Fruit fly (Drosophila melanogaster): ENCODE measurements around the gene RpL22.

RpL22 gene

dm6 chrX:767928-768327 is 3.0 kb upstream of the RpL22 start (continued):
- no peak for TF ChIP-seq CG7839 (tag; optimal IDR thresholded peaks at IDR 0.05)
- TF ChIP-seq CG12942 (GFP tag; optimal IDR thresholded peaks at IDR 0.05), result no peak
- no peak for TF ChIP-seq rib (GFP tag; IDR thresholded peaks at IDR 0.05)
- TF ChIP-seq B-H2 (GFP tag; optimal IDR thresholded peaks at IDR 0.05), result no peak
- TF ChIP-seq C15 (GFP tag; IDR thresholded peaks at IDR 0.05), result no peak
- no peak for TF ChIP-seq so (GFP tag; IDR thresholded peaks at IDR 0.05)
- TF ChIP-seq CG10543 (GFP tag; optimal IDR thresholded peaks at IDR 0.05), result no peak
- TF ChIP-seq sr (GFP tag; IDR thresholded peaks at IDR 0.05), result no peak
- TF ChIP-seq ind (GFP tag; optimal IDR thresholded peaks at IDR 0.05), result no peak
- no peak for TF ChIP-seq CG4707 (GFP tag; optimal IDR thresholded peaks at IDR 0.05)
- TF ChIP-seq pros (GFP tag; optimal IDR thresholded peaks at IDR 0.05), result no peak
- TF ChIP-seq Drgx (GFP tag; IDR thresholded peaks at IDR 0.05), result 0 out of 2 replicates have a peak, but pooled peaks have one; percentile 15
- no peak for TF ChIP-seq CG3995 (GFP tag; optimal IDR thresholded peaks at IDR 0.05)
- TF ChIP-seq slp2 (GFP tag; optimal IDR thresholded peaks at IDR 0.05), result no peak
- no peak for TF ChIP-seq CG15073 (GFP tag; optimal IDR thresholded peaks at IDR 0.05)
- no peak for TF ChIP-seq gcm (GFP tag; optimal IDR thresholded peaks at IDR 0.05)
- TF ChIP-seq toy (GFP tag; IDR thresholded peaks at IDR 0.05), result no peak
- TF ChIP-seq Scr (GFP tag; IDR thresholded peaks at IDR 0.05; ENCODE audit: partially characterized antibody), result no peak
- no peak for TF ChIP-seq B-H1 (GFP tag; IDR thresholded peaks at IDR 0.05)
- no peak for TF ChIP-seq chm (GFP tag; IDR thresholded peaks at IDR 0.05)
- no peak for TF ChIP-seq Nf-YC (tag; optimal IDR thresholded peaks at IDR 0.05)
- TF ChIP-seq Taf1 (GFP tag; IDR thresholded peaks at IDR 0.05), result no peak
- TF ChIP-seq chif (GFP tag; optimal IDR thresholded peaks at IDR 0.05), result no peak
- TF ChIP-seq CG13296 (GFP tag; optimal IDR thresholded peaks at IDR 0.05), result no peak
- no peak for TF ChIP-seq ham (GFP tag; IDR thresholded peaks at IDR 0.05)
- TF ChIP-seq CG4820 (GFP tag; optimal IDR thresholded peaks at IDR 0.05), result no peak
- no peak for TF ChIP-seq CG10462 (GFP tag; optimal IDR thresholded peaks at IDR 0.05)
- TF ChIP-seq sd (tag; optimal IDR thresholded peaks at IDR 0.05), result no peak
- no peak for TF ChIP-seq CG4282 (GFP tag; optimal IDR thresholded peaks at IDR 0.05)
- TF ChIP-seq D19B (GFP tag; optimal IDR thresholded peaks at IDR 0.05), result no peak
- no peak for TF ChIP-seq CG17385 (GFP tag; optimal IDR thresholded peaks at IDR 0.05)
- TF ChIP-seq CG16779 (GFP tag; IDR thresholded peaks at IDR 0.05), result no peak
- no peak for TF ChIP-seq CG14050 (GFP tag; IDR thresholded peaks at IDR 0.05)
- no peak for TF ChIP-seq salm (tag; optimal IDR thresholded peaks at IDR 0.05)
- no peak for TF ChIP-seq Usf (GFP tag; optimal IDR thresholded peaks at IDR 0.05)
- TF ChIP-seq CG11504 (tag; optimal IDR thresholded peaks at IDR 0.05), result no peak
- TF ChIP-seq ab (GFP tag; optimal IDR thresholded peaks at IDR 0.05), result no peak
- TF ChIP-seq CG34376 (GFP tag; optimal IDR thresholded peaks at IDR 0.05), result no peak
- no peak for TF ChIP-seq CG9797 (GFP tag; optimal IDR thresholded peaks at IDR 0.05)
- no peak for TF ChIP-seq nerfin-1 (tag; optimal IDR thresholded peaks at IDR 0.05)
- TF ChIP-seq CG12219 (GFP tag; optimal IDR thresholded peaks at IDR 0.05), result no peak
- TF ChIP-seq CG11560 (tag; IDR thresholded peaks at IDR 0.05), result no peak
- TF ChIP-seq zf30C (GFP tag; optimal IDR thresholded peaks at IDR 0.05), result no peak
- no peak for TF ChIP-seq Pdp1 (GFP tag; optimal IDR thresholded peaks at IDR 0.05)
- no peak for TF ChIP-seq abd-A (tag; optimal IDR thresholded peaks at IDR 0.05)
- no peak for TF ChIP-seq psq (GFP tag; optimal IDR thresholded peaks at IDR 0.05)
- no peak for TF ChIP-seq da (GFP tag; optimal IDR thresholded peaks at IDR 0.05)
- no peak for TF ChIP-seq Hr3 (GFP tag; optimal IDR thresholded peaks at IDR 0.05)
- TF ChIP-seq CG14860 (GFP tag; IDR thresholded peaks at IDR 0.05; ENCODE audit: partially characterized antibody), result no peak
- no peak for TF ChIP-seq CG3065 (GFP tag; optimal IDR thresholded peaks at IDR 0.05)
- TF ChIP-seq usp (GFP tag; optimal IDR thresholded peaks at IDR 0.05), result no peak
- no peak for TF ChIP-seq shn (GFP tag; optimal IDR thresholded peaks at IDR 0.05)
- no peak for TF ChIP-seq CG1024 (GFP tag; IDR thresholded peaks at IDR 0.05)
